Worm (Caenorhabditis elegans): ENCODE measurements around the gene apl-1.

Gene apl-1

ce11 chrX:5119686-5120085, 3.0 kb upstream of the apl-1 start:
- TF ChIP-seq rnt-1 (tag; optimal IDR thresholded peaks at IDR 0.05) (no peak), C38D4.7 (GFP tag; optimal IDR thresholded peaks at IDR 0.05) (no peak), tbx-7 (tag; optimal IDR thresholded peaks at IDR 0.05) (no peak), nhr-232 (tag; optimal IDR thresholded peaks at IDR 0.05) (no peak), syd-9 (tag; optimal IDR thresholded peaks at IDR 0.05) (no peak), ceh-30 (tag; optimal IDR thresholded peaks at IDR 0.05) (no peak), npax-4 (tag; optimal IDR thresholded peaks at IDR 0.05) (no peak), hlh-30 (tag; optimal IDR thresholded peaks at IDR 0.05; ENCODE audit: insufficient read depth) (no peak), sdc-2 (tag; optimal IDR thresholded peaks at IDR 0.05) (no peak), ztf-16 (tag; optimal IDR thresholded peaks at IDR 0.05) (no peak), fkh-10 (GFP tag; optimal IDR thresholded peaks at IDR 0.05) (no peak), unc-55 (GFP tag; optimal IDR thresholded peaks at IDR 0.05) (no peak), tbx-2 (tag; optimal IDR thresholded peaks at IDR 0.05) (no peak), nfya-1 (tag; optimal IDR thresholded peaks at IDR 0.05) (no peak), F13H6.1 (tag; optimal IDR thresholded peaks at IDR 0.05) (no peak), pqm-1 (tag; optimal IDR thresholded peaks at IDR 0.05) (no peak)

ce11 chrX:5119246-5119645, 2.6 kb upstream of the apl-1 start:
- TF ChIP-seq nfya-1 (tag; optimal IDR thresholded peaks at IDR 0.05) (peak; percentile 59), rnt-1 (tag; optimal IDR thresholded peaks at IDR 0.05) (peak; percentile 81), ceh-34 (tag; optimal IDR thresholded peaks at IDR 0.05) (peak; percentile 25), ahr-1 (tag; optimal IDR thresholded peaks at IDR 0.05) (no peak), F13H6.1 (tag; optimal IDR thresholded peaks at IDR 0.05) (peak; percentile 13), elt-4 (tag; optimal IDR thresholded peaks at IDR 0.05) (no peak), ceh-31 (tag; optimal IDR thresholded peaks at IDR 0.05) (peak; percentile 45)

- peak; percentile 99 for TF ChIP-seq unc-42 (tag; optimal IDR thresholded peaks at IDR 0.05)
- no peak for TF ChIP-seq ztf-16 (tag; optimal IDR thresholded peaks at IDR 0.05)
Observed at ce11 chrX:5117571-5117970, 905 bp upstream of the apl-1 start.

- TF ChIP-seq ceh-31 (tag; optimal IDR thresholded peaks at IDR 0.05) (no peak), ceh-19 (GFP tag; optimal IDR thresholded peaks at IDR 0.05) (no peak), pax-1 (tag; optimal IDR thresholded peaks at IDR 0.05) (no peak), ceh-9 (tag; optimal IDR thresholded peaks at IDR 0.05) (no peak), rnt-1 (tag; optimal IDR thresholded peaks at IDR 0.05) (no peak), Y22D7AL.16 (tag; optimal IDR thresholded peaks at IDR 0.05) (no peak), ceh-30 (tag; optimal IDR thresholded peaks at IDR 0.05) (no peak), T23F11.4 (GFP tag; optimal IDR thresholded peaks at IDR 0.05) (no peak), ceh-48 (tag; optimal IDR thresholded peaks at IDR 0.05) (no peak), unc-55 (GFP tag; optimal IDR thresholded peaks at IDR 0.05) (no peak), ttx-3 (tag; optimal IDR thresholded peaks at IDR 0.05) (no peak), eyg-1 (tag; optimal IDR thresholded peaks at IDR 0.05) (no peak), madf-2 (tag; optimal IDR thresholded peaks at IDR 0.05) (no peak), pqm-1 (tag; optimal IDR thresholded peaks at IDR 0.05) (no peak), sdc-2 (tag; optimal IDR thresholded peaks at IDR 0.05) (no peak), tbx-2 (tag; optimal IDR thresholded peaks at IDR 0.05) (no peak), ets-4 (tag; optimal IDR thresholded peaks at IDR 0.05) (no peak), pros-1 (tag; optimal IDR thresholded peaks at IDR 0.05) (no peak), hlh-6 (tag; optimal IDR thresholded peaks at IDR 0.05) (no peak), sox-2 (GFP tag; IDR thresholded peaks at IDR 0.05) (no peak)
Observed at ce11 chrX:5116180-5116579, 486 bp downstream of the apl-1 start.

ce11 chrX:5115511-5115910, 1.2 kb downstream of the apl-1 start:
- no peak for TF ChIP-seq hlh-15 (tag; optimal IDR thresholded peaks at IDR 0.05)
- TF ChIP-seq unc-55 (GFP tag; optimal IDR thresholded peaks at IDR 0.05) = no peak
- no peak for TF ChIP-seq ceh-6 (GFP tag; optimal IDR thresholded peaks at IDR 0.05)
- no peak for TF ChIP-seq K02D7.2 (tag; optimal IDR thresholded peaks at IDR 0.05)
- no peak for TF ChIP-seq ttx-3 (tag; optimal IDR thresholded peaks at IDR 0.05)
- no peak for TF ChIP-seq rnt-1 (tag; optimal IDR thresholded peaks at IDR 0.05)

Data from whole organism, late embryonic.